Worm (Caenorhabditis elegans): ENCODE measurements around the gene Y54G2A.16.

- TF ChIP-seq ZK546.5 (tag; optimal IDR thresholded peaks at IDR 0.05) (no peak), nfya-1 (tag; optimal IDR thresholded peaks at IDR 0.05; ENCODE audit: insufficient read depth) (no peak), lin-39 (tag; optimal IDR thresholded peaks at IDR 0.05) (no peak), snpc-4 (tag; optimal IDR thresholded peaks at IDR 0.05) (no peak), ceh-82 (tag; optimal IDR thresholded peaks at IDR 0.05) (no peak), nhr-12 (tag; optimal IDR thresholded peaks at IDR 0.05) (no peak), nhr-11 (tag; optimal IDR thresholded peaks at IDR 0.05) (no peak), pha-4 (tag; optimal IDR thresholded peaks at IDR 0.05) (no peak), ama-1 (optimal IDR thresholded peaks at IDR 0.05) (no peak), ztf-11 (tag; optimal IDR thresholded peaks at IDR 0.05) (no peak), nhr-43 (tag; optimal IDR thresholded peaks at IDR 0.05; ENCODE audit: poor library complexity, severe bottlenecking) (no peak), nhr-67 (tag; optimal IDR thresholded peaks at IDR 0.05) (no peak), tbx-2 (tag; optimal IDR thresholded peaks at IDR 0.05) (no peak)
These were observed 22.6 kb upstream of the Y54G2A.16 start for ce11 chrIV:2887245-2887644.

Data from whole organism, L3 larva.